Worm (Caenorhabditis elegans) whole organism, mixed stage, embryonic: ENCODE data around the gene srz-69.

Experiments
- bed-3 ChIP-seq: fragments of 200-800 bp; sonication (Bioruptor generic); optimal IDR thresholded peaks from 3 replicates; lab custom pipeline; 2018; ENCODE audit warnings: mild to moderate bottlenecking, missing genetic modification characterization, moderate library complexity, missing compliant biosample characterization
- ceh-43 ChIP-seq: fragments of 200-800 bp; sonication (Bioruptor generic); optimal IDR thresholded peaks from 2 replicates; lab custom pipeline; 2018; ENCODE audit warnings: mild to moderate bottlenecking, missing genetic modification characterization, moderate library complexity, missing compliant biosample characterization
- flh-1 ChIP-seq: fragments of 200-800 bp; sonication (Bioruptor generic); optimal IDR thresholded peaks from 2 replicates; lab custom pipeline; 2018; ENCODE audit warnings: mild to moderate bottlenecking, missing genetic modification characterization, moderate library complexity, missing compliant biosample characterization
- hlh-1 ChIP-seq: fragments of 150-350 bp; optimal IDR thresholded peaks from 2 replicates; lab custom pipeline; 2014; ENCODE audit warnings: missing biosample characterization, missing genetic modification reagents, missing genetic modification characterization
- lsy-2 ChIP-seq: fragments of 150-350 bp; optimal IDR thresholded peaks from 2 replicates; lab custom pipeline; 2014; ENCODE audit warnings: missing biosample characterization, missing genetic modification characterization
- snpc-4 ChIP-seq: fragments of 150-350 bp; optimal IDR thresholded peaks from 2 replicates; lab custom pipeline; 2014; ENCODE audit warnings: missing biosample characterization, missing genetic modification characterization
- unc-39 ChIP-seq: fragments of 150-350 bp; optimal IDR thresholded peaks from 2 replicates; lab custom pipeline; 2014; ENCODE audit warnings: missing biosample characterization, missing genetic modification characterization
- unc-62 ChIP-seq: fragments of 150-350 bp; optimal IDR thresholded peaks from 2 replicates; lab custom pipeline; 2014; ENCODE audit warnings: missing biosample characterization, missing genetic modification reagents, missing genetic modification characterization

DNA sequence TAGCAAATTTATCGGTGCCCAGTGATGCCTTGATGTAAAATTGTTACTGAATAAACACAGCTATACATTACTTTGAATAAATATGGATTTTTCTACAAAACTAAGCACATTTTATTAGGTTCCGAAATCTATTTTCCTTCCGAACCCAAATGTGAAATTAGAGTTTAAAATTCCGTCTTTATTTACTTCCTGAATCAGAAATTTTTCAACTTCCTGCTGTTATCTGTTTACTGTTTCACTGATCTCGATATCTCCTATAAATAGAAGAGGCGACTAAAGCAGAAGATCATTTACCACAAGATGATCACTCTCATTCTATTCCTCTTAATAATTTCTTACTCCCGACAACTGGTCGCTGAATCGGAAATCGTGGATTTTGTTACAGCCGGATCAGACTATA lies 7.3 kb downstream of the srz-69 start, which contains the start of gene F58E2.2:
- TF ChIP-seq ceh-43 (GFP tag; lab: Kevin White, UChicago) (no peak), unc-39 (tag; lab: Kevin White, UChicago) (no peak), lsy-2 (tag; lab: Kevin White, UChicago) (no peak), snpc-4 (tag; lab: Kevin White, UChicago) (no peak), hlh-1 (tag; lab: Kevin White, UChicago) (no peak), unc-62 (GFP tag; lab: Kevin White, UChicago) (no peak), flh-1 (GFP tag; lab: Kevin White, UChicago) (no peak), bed-3 (GFP tag; lab: Kevin White, UChicago) (no peak)
